Worm (Caenorhabditis elegans) whole organism, mixed stage, embryonic: Measurements from ENCODE around the gene atf-6.

Experiments used
- M03D4.4 ChIP-seq: sonication (generic microtip); optimal IDR thresholded peaks from 2 replicates; lab custom pipeline; 2017; ENCODE audit warnings: mild to moderate bottlenecking, missing genetic modification characterization, missing compliant biosample characterization
- bed-3 ChIP-seq: fragments of 200-800 bp; sonication (Bioruptor generic); optimal IDR thresholded peaks from 3 replicates; lab custom pipeline; 2018; ENCODE audit warnings: mild to moderate bottlenecking, missing genetic modification characterization, moderate library complexity, missing compliant biosample characterization
- blmp-1 ChIP-seq: fragments of 150-350 bp; optimal IDR thresholded peaks from 2 replicates; lab custom pipeline; 2014; ENCODE audit warnings: missing biosample characterization, missing genetic modification characterization
- ceh-39 ChIP-seq: fragments of 150-350 bp; optimal IDR thresholded peaks from 2 replicates; lab custom pipeline; 2014; ENCODE audit warnings: missing biosample characterization, missing genetic modification characterization
- ceh-43 ChIP-seq: fragments of 200-800 bp; sonication (Bioruptor generic); optimal IDR thresholded peaks from 2 replicates; lab custom pipeline; 2018; ENCODE audit warnings: mild to moderate bottlenecking, missing genetic modification characterization, moderate library complexity, missing compliant biosample characterization
- ceh-83 ChIP-seq: fragments of 200-800 bp; sonication (Bioruptor generic); optimal IDR thresholded peaks from 2 replicates; lab custom pipeline; 2018; ENCODE audit warnings: mild to moderate bottlenecking, missing genetic modification characterization, missing compliant biosample characterization
- ces-1 ChIP-seq: fragments of 150-350 bp; optimal IDR thresholded peaks from 2 replicates; lab custom pipeline; 2014; ENCODE audit warnings: missing biosample characterization, missing genetic modification reagents, missing genetic modification characterization
- cnd-1 ChIP-seq: fragments of 200-800 bp; sonication (Bioruptor generic); optimal IDR thresholded peaks from 2 replicates; lab custom pipeline; 2018; ENCODE audit warnings: mild to moderate bottlenecking, missing genetic modification characterization, missing compliant biosample characterization
- drap-1 ChIP-seq: fragments of 200-800 bp; sonication (Bioruptor generic); optimal IDR thresholded peaks from 3 replicates; lab custom pipeline; 2018; ENCODE audit warnings: mild to moderate bottlenecking, missing genetic modification characterization, missing compliant biosample characterization
- elt-1 ChIP-seq: sonication (generic microtip); optimal IDR thresholded peaks from 2 replicates; lab custom pipeline; 2017; ENCODE audit warnings: missing genetic modification characterization, mild to moderate bottlenecking, missing compliant biosample characterization, antibody characterized with exemption, moderate library complexity, borderline replicate concordance; ENCODE audit not compliant: insufficient read depth
- elt-3 ChIP-seq: fragments of 150-350 bp; optimal IDR thresholded peaks from 2 replicates; lab custom pipeline; 2014; ENCODE audit warnings: missing biosample characterization, missing genetic modification characterization
- flh-1 ChIP-seq: fragments of 200-800 bp; sonication (Bioruptor generic); optimal IDR thresholded peaks from 2 replicates; lab custom pipeline; 2018; ENCODE audit warnings: mild to moderate bottlenecking, missing genetic modification characterization, moderate library complexity, missing compliant biosample characterization
- hlh-1 ChIP-seq: fragments of 150-350 bp; optimal IDR thresholded peaks from 2 replicates; lab custom pipeline; 2014; ENCODE audit warnings: missing biosample characterization, missing genetic modification reagents, missing genetic modification characterization
- lin-13 ChIP-seq: fragments of 150-350 bp; optimal IDR thresholded peaks from 2 replicates; lab custom pipeline; 2014; ENCODE audit warnings: missing biosample characterization, missing genetic modification characterization
- lsy-2 ChIP-seq: fragments of 150-350 bp; optimal IDR thresholded peaks from 2 replicates; lab custom pipeline; 2014; ENCODE audit warnings: missing biosample characterization, missing genetic modification characterization
- mab-5 ChIP-seq: fragments of 150-350 bp; optimal IDR thresholded peaks from 2 replicates; lab custom pipeline; 2014; ENCODE audit warnings: missing biosample characterization, missing genetic modification characterization
- mep-1 ChIP-seq: fragments of 150-350 bp; optimal IDR thresholded peaks from 2 replicates; lab custom pipeline; 2017; ENCODE audit warnings: missing biosample characterization, missing genetic modification reagents, missing genetic modification characterization, inconsistent platforms
- mls-2 ChIP-seq: sonication (generic microtip); optimal IDR thresholded peaks from 2 replicates; lab custom pipeline; 2016; ENCODE audit warnings: mild to moderate bottlenecking, missing genetic modification characterization, moderate library complexity, missing compliant biosample characterization
- nhr-12 ChIP-seq: fragments of 150-350 bp; optimal IDR thresholded peaks from 2 replicates; lab custom pipeline; 2014; ENCODE audit warnings: missing biosample characterization, missing genetic modification characterization
- nhr-2 ChIP-seq: fragments of 150-350 bp; optimal IDR thresholded peaks from 2 replicates; lab custom pipeline; 2014; ENCODE audit warnings: missing biosample characterization, missing genetic modification characterization
- nhr-237 ChIP-seq: fragments of 150-350 bp; optimal IDR thresholded peaks from 2 replicates; lab custom pipeline; 2014; ENCODE audit warnings: missing biosample characterization, missing genetic modification characterization
- nhr-76 ChIP-seq: sonication (generic microtip); optimal IDR thresholded peaks from 2 replicates; lab custom pipeline; 2017; ENCODE audit warnings: missing biosample characterization, missing genetic modification characterization
- pha-4 ChIP-seq: fragments of 150-350 bp; optimal IDR thresholded peaks from 2 replicates; lab custom pipeline; 2018; ENCODE audit warnings: missing biosample characterization, missing genetic modification reagents, missing genetic modification characterization
- sem-2 ChIP-seq: fragments of 200-800 bp; sonication (Bioruptor generic); optimal IDR thresholded peaks from 2 replicates; lab custom pipeline; 2018; ENCODE audit warnings: mild to moderate bottlenecking, missing genetic modification characterization, missing compliant biosample characterization
- snpc-4 ChIP-seq: fragments of 150-350 bp; optimal IDR thresholded peaks from 2 replicates; lab custom pipeline; 2014; ENCODE audit warnings: missing biosample characterization, missing genetic modification characterization
- sptf-1 ChIP-seq: sonication (generic microtip); optimal IDR thresholded peaks from 2 replicates; lab custom pipeline; 2017; ENCODE audit warnings: mild to moderate bottlenecking, missing genetic modification characterization, moderate library complexity, missing compliant biosample characterization
- tbx-8 ChIP-seq: fragments of 200-800 bp; sonication (Bioruptor generic); optimal IDR thresholded peaks from 2 replicates; lab custom pipeline; 2018; ENCODE audit warnings: mild to moderate bottlenecking, missing genetic modification characterization, moderate library complexity, missing compliant biosample characterization
- unc-120 ChIP-seq: sonication (generic microtip); optimal IDR thresholded peaks from 2 replicates; lab custom pipeline; 2017; ENCODE audit warnings: missing genetic modification characterization, missing compliant biosample characterization; ENCODE audit not compliant: poor library complexity, severe bottlenecking
- unc-39 ChIP-seq: fragments of 150-350 bp; optimal IDR thresholded peaks from 2 replicates; lab custom pipeline; 2014; ENCODE audit warnings: missing biosample characterization, missing genetic modification characterization
- unc-62 ChIP-seq: fragments of 150-350 bp; optimal IDR thresholded peaks from 2 replicates; lab custom pipeline; 2014; ENCODE audit warnings: missing biosample characterization, missing genetic modification reagents, missing genetic modification characterization
- zip-8 ChIP-seq: fragments of 150-350 bp; optimal IDR thresholded peaks from 2 replicates; lab custom pipeline; 2014; ENCODE audit warnings: missing biosample characterization, missing genetic modification characterization

atf-6 gene

DNA sequence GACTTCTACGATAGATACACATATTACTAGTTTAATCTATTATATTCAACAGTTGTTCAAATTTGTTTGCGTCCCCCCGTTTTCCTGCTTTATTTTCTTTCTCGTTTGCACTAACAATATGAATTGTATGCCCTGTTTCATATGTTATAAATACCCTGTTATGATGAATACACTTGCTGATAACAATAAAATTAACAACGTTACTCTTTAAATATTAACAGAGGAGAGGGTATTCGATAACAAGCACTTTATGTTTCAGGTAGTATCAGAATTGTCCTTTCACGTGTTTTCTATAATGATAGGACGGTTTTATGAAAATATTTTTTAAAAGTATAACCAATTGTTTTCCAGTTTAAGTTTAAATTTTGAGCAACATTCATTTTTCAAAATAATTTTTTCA, 2.3 kb upstream of the atf-6 start:
- no peak for TF ChIP-seq sem-2

DNA sequence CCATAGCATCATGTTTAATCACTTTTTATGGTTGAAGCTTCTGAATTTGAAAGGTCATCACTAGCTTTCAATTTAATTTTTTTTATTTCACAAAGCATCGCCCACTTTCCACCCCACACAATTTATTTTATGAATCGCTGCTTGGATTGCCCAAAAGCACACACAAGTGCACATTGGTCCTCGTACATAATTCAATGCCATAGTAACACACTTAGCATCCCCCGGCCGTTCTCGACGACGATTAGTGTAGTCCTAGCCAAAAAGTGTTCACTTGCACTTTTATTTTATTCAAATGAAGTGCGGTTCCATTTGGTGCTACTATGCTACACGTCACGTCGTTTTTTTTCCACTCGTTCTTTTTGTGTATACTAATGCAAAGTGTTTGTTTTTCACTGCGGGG, 1.7 kb upstream of the atf-6 start:
- TF ChIP-seq blmp-1 (tag; lab: Kevin White, UChicago) (no peak), ces-1 (GFP tag; lab: Kevin White, UChicago) (peak; percentile 95)

DNA sequence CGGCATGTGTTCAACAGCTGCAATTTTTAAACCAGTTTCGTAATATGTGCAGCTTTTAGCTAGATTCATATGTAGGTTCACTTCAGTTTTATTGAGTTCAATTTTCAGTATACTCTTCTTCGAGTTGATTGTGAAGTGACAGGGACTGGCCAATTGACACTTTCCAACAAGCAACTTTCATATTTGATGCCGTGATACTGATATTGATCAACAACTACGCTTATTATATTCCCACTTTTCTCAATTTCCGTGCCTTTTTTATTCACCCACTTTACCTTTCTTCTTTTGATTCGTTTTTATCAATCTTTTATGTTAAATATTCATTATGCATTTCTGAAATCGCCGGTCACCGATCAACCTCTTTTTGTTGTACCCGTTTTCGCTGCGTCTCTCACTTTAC, 3.3 kb downstream of the atf-6 start:
- TF ChIP-seq elt-3 (tag; lab: Kevin White, UChicago) (no peak), elt-1 (tag; lab: Kevin White, UChicago) (no peak), nhr-237 (tag; lab: Kevin White, UChicago) (no peak), unc-39 (tag; lab: Kevin White, UChicago) (no peak), mls-2 (tag; lab: Kevin White, UChicago) (no peak), flh-1 (GFP tag; lab: Kevin White, UChicago) (no peak), unc-120 (tag; lab: Kevin White, UChicago) (no peak), sptf-1 (tag; lab: Kevin White, UChicago) (no peak), drap-1 (GFP tag; lab: Kevin White, UChicago) (no peak), ceh-39 (tag; lab: Kevin White, UChicago) (no peak), pha-4 (tag; lab: Kevin White, UChicago) (no peak), zip-8 (tag; lab: Kevin White, UChicago) (no peak), bed-3 (GFP tag; lab: Kevin White, UChicago) (no peak), nhr-12 (tag; lab: Kevin White, UChicago) (no peak), sem-2 (no peak), lin-13 (no peak)

DNA sequence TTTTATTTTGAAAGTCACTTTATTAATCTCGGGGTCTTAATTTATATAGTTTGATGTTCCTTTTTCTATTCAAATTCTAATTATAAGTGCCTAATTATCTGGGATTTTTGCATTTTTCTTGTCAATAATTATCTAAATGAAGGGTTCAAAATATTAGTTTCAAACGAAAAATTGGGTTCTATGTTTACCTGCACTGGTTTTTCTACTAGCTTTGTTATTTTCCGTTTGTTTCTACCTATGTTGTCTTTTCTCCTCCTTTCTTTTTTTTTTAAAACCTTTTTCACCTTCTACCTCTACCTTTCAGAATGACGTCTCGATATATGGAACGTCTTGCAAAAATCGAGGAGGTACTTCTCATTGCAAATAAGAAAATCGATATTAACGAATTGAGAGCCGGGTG, 4.0 kb downstream of the atf-6 start, which contains the start of gene tbc-13:
Gene tbc-13, plus strand, starts transcription at position 301 of the 400 bp plus-strand sequence.
- TF ChIP-seq tbx-8 (GFP tag; lab: Kevin White, UChicago) (no peak), hlh-1 (tag; lab: Kevin White, UChicago) (no peak), elt-1 (tag; lab: Kevin White, UChicago) (no peak), flh-1 (GFP tag; lab: Kevin White, UChicago) (no peak), mab-5 (tag; lab: Kevin White, UChicago) (no peak), sptf-1 (tag; lab: Kevin White, UChicago) (no peak), ceh-83 (GFP tag; lab: Kevin White, UChicago) (no peak), unc-39 (tag; lab: Kevin White, UChicago) (no peak), blmp-1 (tag; lab: Kevin White, UChicago) (no peak), unc-120 (tag; lab: Kevin White, UChicago) (no peak), pha-4 (tag; lab: Kevin White, UChicago) (no peak), unc-62 (no peak), snpc-4 (tag; lab: Kevin White, UChicago) (no peak)
- TF ChIP-seq, all 35 proteins: peak for 0

DNA sequence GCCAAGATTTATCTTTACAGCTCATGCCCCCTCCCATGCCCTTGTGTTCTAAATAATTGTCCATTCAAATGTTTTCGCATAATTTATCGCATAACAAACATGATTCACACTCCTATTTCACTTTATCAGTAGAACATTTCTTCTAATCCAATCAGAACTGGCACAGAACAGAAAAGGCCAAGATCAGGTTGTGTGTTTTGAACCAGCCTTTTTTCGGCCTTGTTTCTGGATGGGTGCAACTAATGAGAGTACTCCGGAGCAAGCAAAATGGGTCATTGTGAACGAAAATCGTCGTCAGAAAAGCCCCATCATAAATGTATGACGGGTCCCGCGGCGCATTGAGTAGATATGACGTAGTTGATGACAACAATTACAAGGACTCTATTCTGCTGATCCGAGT, 10.4 kb downstream of the atf-6 start:
- TF ChIP-seq M03D4.4 (tag; lab: Kevin White, UChicago) (no peak), nhr-237 (tag; lab: Kevin White, UChicago) (no peak), ceh-43 (GFP tag; lab: Kevin White, UChicago) (no peak), flh-1 (GFP tag; lab: Kevin White, UChicago) (no peak), drap-1 (GFP tag; lab: Kevin White, UChicago) (no peak), mep-1 (tag; lab: Kevin White, UChicago) (no peak), ceh-83 (GFP tag; lab: Kevin White, UChicago) (no peak), unc-62 (no peak)
- TF ChIP-seq, all 35 proteins: peak for 0

DNA sequence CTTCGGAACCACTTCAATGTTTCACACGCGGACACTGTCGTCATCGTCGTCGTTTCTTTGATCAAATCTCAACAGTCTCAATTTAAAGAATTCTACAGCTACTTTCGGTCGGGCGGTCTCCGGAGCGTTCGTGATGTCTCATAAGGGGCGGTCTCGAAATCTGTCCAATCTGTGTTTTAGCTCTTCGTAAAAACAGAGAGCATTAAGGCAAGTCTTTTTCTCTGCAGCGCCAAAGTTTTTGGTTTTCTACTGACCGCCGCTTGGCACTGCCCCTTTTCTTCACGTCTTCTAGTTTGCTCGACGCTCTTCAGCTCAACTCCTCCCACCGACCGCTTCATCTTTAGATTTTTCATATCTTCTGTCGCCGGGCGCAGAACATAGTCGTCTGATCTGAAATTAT, 11.7 kb downstream of the atf-6 start, which contains the start of gene lips-1:
Gene lips-1, plus strand, starts transcription at position 301 of the 400 bp plus-strand sequence.
- TF ChIP-seq mab-5 (tag; lab: Kevin White, UChicago) (no peak), unc-62 (no peak), sptf-1 (tag; lab: Kevin White, UChicago) (no peak), tbx-8 (GFP tag; lab: Kevin White, UChicago) (no peak), bed-3 (GFP tag; lab: Kevin White, UChicago) (no peak), elt-1 (tag; lab: Kevin White, UChicago) (no peak), pha-4 (tag; lab: Kevin White, UChicago) (no peak), ceh-43 (GFP tag; lab: Kevin White, UChicago) (no peak), nhr-237 (tag; lab: Kevin White, UChicago) (no peak), elt-3 (tag; lab: Kevin White, UChicago) (no peak), nhr-76 (tag; lab: Kevin White, UChicago) (no peak), unc-39 (tag; lab: Kevin White, UChicago) (no peak), cnd-1 (no peak), lin-13 (no peak), nhr-2 (tag; lab: Kevin White, UChicago) (no peak), sem-2 (no peak), mls-2 (tag; lab: Kevin White, UChicago) (no peak), lsy-2 (tag; lab: Kevin White, UChicago) (no peak)
